Worm (Caenorhabditis elegans) whole organism, L4 larva: ENCODE results near the gene F49F1.18.

ENCODE experiments used
- F10B5.3 ChIP-seq: sonication (generic microtip); optimal IDR thresholded peaks from 2 replicates; lab custom pipeline; 2016; ENCODE audit warnings: mild to moderate bottlenecking, missing genetic modification characterization, missing compliant biosample characterization
- T20F7.1 ChIP-seq: fragments of 200-800 bp; sonication (Bioruptor generic); optimal IDR thresholded peaks from 2 replicates; lab custom pipeline; 2018; ENCODE audit warnings: mild to moderate bottlenecking, missing genetic modification characterization, missing compliant biosample characterization
- T26A8.4 ChIP-seq: fragments of 200-800 bp; sonication (Bioruptor generic); IDR thresholded peaks from 2 replicates; pipeline ENCODE4 v1.3.6; 2022; ENCODE audit warnings: missing genetic modification characterization, missing compliant biosample characterization
- Y5F2A.4 ChIP-seq: fragments of 200-800 bp; sonication (Bioruptor generic); optimal IDR thresholded peaks from 2 replicates; lab custom pipeline; 2018; ENCODE audit warnings: mild to moderate bottlenecking, missing genetic modification characterization, missing compliant biosample characterization
- Y75B8A.6 ChIP-seq: fragments of 200-800 bp; sonication (Bioruptor generic); IDR thresholded peaks from 2 replicates; pipeline ENCODE4 v1.3.6; 2022; ENCODE audit warnings: missing genetic modification reagents, missing genetic modification characterization, missing compliant biosample characterization
- ZK337.2 ChIP-seq: fragments of 200-800 bp; sonication (Bioruptor generic); IDR thresholded peaks from 2 replicates; pipeline ENCODE4 v1.3.6; 2022; ENCODE audit warnings: missing genetic modification reagents, missing genetic modification characterization, missing compliant biosample characterization
- ama-1 ChIP-seq: fragments of 150-350 bp; optimal IDR thresholded peaks from 2 replicates; lab custom pipeline; 2014; ENCODE audit warnings: inconsistent platforms, mixed read lengths
- ceh-28 ChIP-seq: fragments of 150-350 bp; optimal IDR thresholded peaks from 2 replicates; lab custom pipeline; 2014; ENCODE audit warnings: missing biosample characterization, missing genetic modification reagents, missing genetic modification characterization
- ceh-44 ChIP-seq: fragments of 200-800 bp; sonication (Bioruptor generic); IDR thresholded peaks from 2 replicates; pipeline ENCODE4 v1.3.6; 2022; ENCODE audit warnings: missing genetic modification reagents, missing genetic modification characterization, missing compliant biosample characterization
- cey-2 ChIP-seq: sonication (generic microtip); optimal IDR thresholded peaks from 3 replicates; lab custom pipeline; 2017; ENCODE audit warnings: missing genetic modification characterization, mild to moderate bottlenecking, missing compliant biosample characterization, antibody characterized with exemption, borderline replicate concordance; ENCODE audit not compliant: insufficient read depth
- ctbp-1 ChIP-seq: fragments of 200-800 bp; sonication (Bioruptor generic); IDR thresholded peaks from 2 replicates; pipeline ENCODE4 v1.3.6; 2022; ENCODE audit warnings: missing genetic modification reagents, missing genetic modification characterization, missing compliant biosample characterization
- daf-16 ChIP-seq, 3 experiments: sonication (generic microtip); optimal IDR thresholded peaks; 2 replicates each; lab custom pipeline; 2016 to 2017; ENCODE audit warnings: missing genetic modification characterization in 3 of 3, missing genetic modification reagents in 3 of 3, mild to moderate bottlenecking in 2 of 3, missing compliant biosample characterization in 2 of 3, missing biosample characterization in 1 of 3, moderate library complexity in 1 of 3
- dmd-8 ChIP-seq: fragments of 200-800 bp; sonication (Bioruptor generic); IDR thresholded peaks from 2 replicates; pipeline ENCODE4 v1.3.6; 2022; ENCODE audit warnings: missing genetic modification characterization, missing compliant biosample characterization
- dpl-1 ChIP-seq: fragments of 150-350 bp; optimal IDR thresholded peaks from 2 replicates; lab custom pipeline; 2014; ENCODE audit warnings: missing biosample characterization, missing genetic modification reagents, missing genetic modification characterization
- egl-43 ChIP-seq: fragments of 200-800 bp; sonication (Bioruptor generic); IDR thresholded peaks from 2 replicates; pipeline ENCODE4 v1.3.6; 2022; ENCODE audit warnings: missing genetic modification reagents, missing genetic modification characterization, missing compliant biosample characterization
- fkh-10 ChIP-seq: fragments of 150-350 bp; optimal IDR thresholded peaks from 2 replicates; lab custom pipeline; 2014; ENCODE audit warnings: missing biosample characterization, missing genetic modification reagents, missing genetic modification characterization
- gei-8 ChIP-seq: fragments of 200-800 bp; sonication (Bioruptor generic); optimal IDR thresholded peaks from 2 replicates; lab custom pipeline; 2018; ENCODE audit warnings: mild to moderate bottlenecking, missing genetic modification characterization, missing compliant biosample characterization
- hif-1 ChIP-seq, 2 experiments: sonication (generic microtip); optimal IDR thresholded peaks; 2 replicates each; lab custom pipeline; 2016 to 2017; ENCODE audit warnings: missing compliant biosample characterization in 2 of 2, missing genetic modification characterization in 2 of 2, missing genetic modification reagents in 2 of 2, missing genotype in 2 of 2, mild to moderate bottlenecking in 1 of 2
- hlh-11 ChIP-seq: fragments of 200-800 bp; sonication (Bioruptor generic); optimal IDR thresholded peaks from 2 replicates; lab custom pipeline; 2018; ENCODE audit warnings: mild to moderate bottlenecking, missing genetic modification characterization, missing compliant biosample characterization
- hlh-30 ChIP-seq: sonication (generic microtip); optimal IDR thresholded peaks from 2 replicates; lab custom pipeline; 2017; ENCODE audit warnings: antibody characterized with exemption, mild to moderate bottlenecking, missing genetic modification characterization, missing compliant biosample characterization; ENCODE audit not compliant: insufficient read depth
- lin-13 ChIP-seq: fragments of 150-350 bp; optimal IDR thresholded peaks from 2 replicates; lab custom pipeline; 2014; ENCODE audit warnings: missing biosample characterization, missing genetic modification reagents, missing genetic modification characterization
- lin-15B ChIP-seq: fragments of 150-350 bp; sonication (generic microtip); optimal IDR thresholded peaks from 3 replicates; lab custom pipeline; 2014; ENCODE audit warnings: missing biosample characterization, missing genetic modification characterization
- lin-29 ChIP-seq: fragments of 200-800 bp; sonication (Bioruptor generic); IDR thresholded peaks from 2 replicates; pipeline ENCODE4 v1.3.6; 2022; ENCODE audit warnings: missing genetic modification reagents, missing genetic modification characterization, missing compliant biosample characterization
- madf-9 ChIP-seq: fragments of 200-800 bp; sonication (Bioruptor generic); conservative IDR thresholded peaks from 2 replicates; pipeline ENCODE4 v1.3.6; 2022; ENCODE audit warnings: missing genetic modification reagents, missing genetic modification characterization, missing compliant biosample characterization
- mxl-2 ChIP-seq: fragments of 200-800 bp; sonication (Bioruptor generic); conservative IDR thresholded peaks from 2 replicates; pipeline ENCODE4 v1.3.6; 2022; ENCODE audit warnings: missing genetic modification reagents, missing genetic modification characterization, missing compliant biosample characterization
- mxl-3 ChIP-seq: fragments of 200-800 bp; sonication (Bioruptor generic); optimal IDR thresholded peaks from 2 replicates; lab custom pipeline; 2018; ENCODE audit warnings: mild to moderate bottlenecking, missing genetic modification characterization, missing compliant biosample characterization
- nhr-10 ChIP-seq: fragments of 150-350 bp; optimal IDR thresholded peaks from 2 replicates; lab custom pipeline; 2014; ENCODE audit warnings: missing biosample characterization, missing genetic modification characterization
- nhr-102 ChIP-seq: sonication (generic microtip); optimal IDR thresholded peaks from 2 replicates; lab custom pipeline; 2016; ENCODE audit warnings: mild to moderate bottlenecking, missing genetic modification characterization, moderate library complexity, missing compliant biosample characterization
- nhr-25 ChIP-seq: sonication (generic microtip); optimal IDR thresholded peaks from 2 replicates; lab custom pipeline; 2017; ENCODE audit warnings: missing genetic modification characterization, mild to moderate bottlenecking, missing compliant biosample characterization, antibody characterized with exemption, moderate library complexity, borderline replicate concordance; ENCODE audit not compliant: insufficient read depth
- nhr-48 ChIP-seq: sonication (generic microtip); optimal IDR thresholded peaks from 2 replicates; lab custom pipeline; 2016; ENCODE audit warnings: mild to moderate bottlenecking, missing genetic modification characterization, missing compliant biosample characterization
- nhr-6 ChIP-seq: fragments of 150-350 bp; optimal IDR thresholded peaks from 2 replicates; lab custom pipeline; 2014; ENCODE audit warnings: missing biosample characterization, missing genetic modification characterization
- snpc-4 ChIP-seq: fragments of 150-350 bp; optimal IDR thresholded peaks from 2 replicates; lab custom pipeline; 2014; ENCODE audit warnings: missing biosample characterization, missing genetic modification characterization
- spr-3 ChIP-seq: fragments of 200-800 bp; sonication (Bioruptor generic); optimal IDR thresholded peaks from 2 replicates; lab custom pipeline; 2018; ENCODE audit warnings: mild to moderate bottlenecking, missing genetic modification characterization, missing compliant biosample characterization
- tag-97 ChIP-seq: fragments of 200-800 bp; sonication (Bioruptor generic); IDR thresholded peaks from 2 replicates; pipeline ENCODE4 v1.3.6; 2022; ENCODE audit warnings: missing genetic modification characterization, missing compliant biosample characterization
- unc-39 ChIP-seq: sonication (generic microtip); optimal IDR thresholded peaks from 2 replicates; lab custom pipeline; 2017; ENCODE audit warnings: missing biosample characterization, missing genetic modification characterization
- unc-62 ChIP-seq, 3 experiments: fragments of 150-350 bp in 1 of 3; sonication (generic microtip); optimal IDR thresholded peaks in 2 of 3; peaks in 1 of 3; 1 replicate in 1 of 3; 2 replicates in 2 of 3; lab custom pipeline; 2014 to 2017; ENCODE audit warnings: missing biosample characterization in 3 of 3, missing genetic modification characterization in 3 of 3, missing genetic modification reagents in 3 of 3, missing genotype in 1 of 3
- zfp-3 ChIP-seq: fragments of 200-800 bp; sonication (Bioruptor generic); conservative IDR thresholded peaks from 2 replicates; pipeline ENCODE4 v1.3.6; 2022; ENCODE audit warnings: missing genetic modification reagents, missing genetic modification characterization, missing compliant biosample characterization
- ztf-11 ChIP-seq: fragments of 150-350 bp; optimal IDR thresholded peaks from 2 replicates; lab custom pipeline; 2014; ENCODE audit warnings: missing biosample characterization, missing genetic modification characterization
- ztf-7 ChIP-seq: fragments of 150-350 bp; optimal IDR thresholded peaks from 2 replicates; lab custom pipeline; 2014; ENCODE audit warnings: missing biosample characterization, missing genetic modification characterization

The F49F1.18 gene

ce11 chrIV:4112387-4112786 is 27.8 kb downstream of the F49F1.18 start, which contains the start of gene F49F1.14:
Gene F49F1.14 (minus strand): TSS chrIV:4112487.
- TF ChIP-seq nhr-48 (tag; lab: Kevin White, UChicago) (no peak), dpl-1 (GFP tag; lab: Kevin White, UChicago) (no peak), mxl-2 (GFP tag; lab: Robert Waterston, UW) (no peak), nhr-10 (tag; lab: Kevin White, UChicago) (no peak), ceh-44 (GFP tag; lab: Robert Waterston, UW) (no peak), ceh-28 (tag; lab: Kevin White, UChicago) (no peak), T26A8.4 (GFP tag; lab: Robert Waterston, UW) (no peak), gei-8 (GFP tag; lab: Kevin White, UChicago) (no peak), unc-39 (tag; lab: Kevin White, UChicago) (no peak), madf-9 (GFP tag; lab: Robert Waterston, UW) (no peak), nhr-6 (tag; lab: Kevin White, UChicago) (no peak), cey-2 (tag; lab: Kevin White, UChicago) (no peak), F10B5.3 (tag; lab: Kevin White, UChicago) (no peak), hlh-30 (no peak), nhr-25 (no peak), ama-1 (lab: Kevin White, UChicago) (no peak)

ce11 chrIV:4108767-4109166 is 31.4 kb downstream of the F49F1.18 start, which contains the start of gene C35B1.7:
Gene C35B1.7 (plus strand): TSS chrIV:4109067.
- TF ChIP-seq unc-39 (tag; lab: Kevin White, UChicago) = no peak
- TF ChIP-seq lin-13 = no peak
- TF ChIP-seq cey-2 (tag; lab: Kevin White, UChicago) = no peak
- no peak for TF ChIP-seq Y75B8A.6 (GFP tag; lab: Robert Waterston, UW)
- no peak for TF ChIP-seq nhr-48 (tag; lab: Kevin White, UChicago)
- no peak for TF ChIP-seq hif-1 (tag; optimal IDR thresholded peaks at IDR 0.05; lab: Kevin White, UChicago)
- no peak for TF ChIP-seq lin-15B (tag; lab: Kevin White, UChicago)
- TF ChIP-seq madf-9 (GFP tag; lab: Robert Waterston, UW) = no peak
- no peak for TF ChIP-seq egl-43
- no peak for TF ChIP-seq Y5F2A.4 (GFP tag; lab: Kevin White, UChicago)
- no peak for TF ChIP-seq tag-97
- no peak for TF ChIP-seq ZK337.2 (GFP tag; lab: Robert Waterston, UW)
- no peak for TF ChIP-seq ztf-11
- no peak for TF ChIP-seq hlh-11 (tag; lab: Kevin White, UChicago)
- TF ChIP-seq mxl-3 (GFP tag; lab: Kevin White, UChicago) = no peak
- TF ChIP-seq ctbp-1 (GFP tag; lab: Robert Waterston, UW) = no peak
- TF ChIP-seq, all 104 proteins: peak for 0

DNA sequence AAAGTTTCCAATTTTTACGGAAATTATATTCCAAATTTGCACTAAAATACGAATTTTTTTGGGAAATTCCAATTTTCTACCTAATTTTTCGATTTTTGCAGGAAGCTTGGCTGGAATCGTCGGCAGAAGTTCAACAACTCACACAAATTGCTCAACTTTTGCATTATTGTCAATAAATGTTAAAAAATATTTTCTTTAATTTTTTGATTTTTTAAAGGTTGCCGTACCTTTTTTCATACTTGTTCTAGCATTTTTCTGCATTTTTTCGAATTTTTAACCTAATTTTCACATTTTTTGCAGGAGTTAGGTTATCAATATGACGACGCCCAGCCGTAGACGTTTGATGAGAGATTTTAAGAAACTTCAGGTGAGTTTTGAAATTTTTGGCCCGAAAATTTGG is 37.4 kb downstream of the F49F1.18 start, which contains the start of gene ubc-1:
TSS of gene ubc-1 (plus strand) at position 301 of the 400 bp plus-strand sequence.
- TF ChIP-seq nhr-102 (no peak), unc-62 (GFP tag; optimal IDR thresholded peaks at IDR 0.05 in 1 of 2; lab: Kevin White, UChicago) (peak in 1 of 2 experiments; percentile 58), unc-62 (tag; optimal IDR thresholded peaks at IDR 0.05; lab: Kevin White, UChicago) (no peak)

DNA sequence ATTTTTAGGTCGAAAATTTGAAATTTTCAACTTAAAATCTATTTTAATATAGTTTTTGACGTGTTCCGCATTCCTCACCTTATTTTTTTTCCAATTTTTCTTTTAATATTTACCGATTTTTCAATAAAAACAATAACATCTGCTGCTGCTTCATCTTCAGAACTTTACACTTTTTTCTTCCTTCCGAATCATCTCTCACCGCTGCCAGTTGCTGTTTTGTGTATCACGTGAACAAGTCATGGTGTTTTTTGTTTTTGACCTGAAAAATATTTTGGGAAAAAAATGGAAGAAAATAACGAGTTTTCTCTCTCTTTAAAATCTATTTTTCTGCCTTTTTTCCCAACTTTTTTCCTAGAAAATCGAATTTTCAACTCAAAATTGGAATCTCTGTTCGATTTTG is 40.4 kb downstream of the F49F1.18 start:
- TF ChIP-seq T20F7.1 (GFP tag; lab: Kevin White, UChicago) (no peak), hlh-30 (peak; percentile 45), ztf-7 (tag; lab: Kevin White, UChicago) (no peak), snpc-4 (tag; lab: Kevin White, UChicago) (no peak), daf-16 (GFP tag; optimal IDR thresholded peaks at IDR 0.05; lab: Kevin White, UChicago) (peak in 1 of 2 experiments; percentile 95), daf-16 (tag; optimal IDR thresholded peaks at IDR 0.05; lab: Kevin White, UChicago) (no peak), dmd-8 (GFP tag; lab: Robert Waterston, UW) (no peak), fkh-10 (no peak), spr-3 (GFP tag; lab: Kevin White, UChicago) (no peak), lin-29 (GFP tag; lab: Robert Waterston, UW) (no peak), Y5F2A.4 (GFP tag; lab: Kevin White, UChicago) (no peak), zfp-3 (GFP tag; lab: Robert Waterston, UW) (no peak)
